Worm (Caenorhabditis elegans) whole organism, L2 larva: ENCODE measurements around the gene F26F12.8.

Experiments used
- F13H6.1 ChIP-seq: sonication (generic microtip); optimal IDR thresholded peaks from 2 replicates; lab custom pipeline; 2016; ENCODE audit warnings: missing genetic modification characterization, missing compliant biosample characterization
- R02D3.7 ChIP-seq: fragments of 150-350 bp; optimal IDR thresholded peaks from 2 replicates; lab custom pipeline; 2014; ENCODE audit warnings: missing biosample characterization, missing genetic modification characterization
- alr-1 ChIP-seq: fragments of 150-350 bp; optimal IDR thresholded peaks from 2 replicates; lab custom pipeline; 2014; ENCODE audit warnings: missing biosample characterization, missing genetic modification characterization
- blmp-1 ChIP-seq: sonication (generic microtip); optimal IDR thresholded peaks from 2 replicates; lab custom pipeline; 2017; ENCODE audit warnings: missing genetic modification characterization, mild to moderate bottlenecking, missing compliant biosample characterization, antibody characterized with exemption, moderate library complexity; ENCODE audit not compliant: insufficient read depth
- ceh-16 ChIP-seq: fragments of 150-350 bp; optimal IDR thresholded peaks from 2 replicates; lab custom pipeline; 2014; ENCODE audit warnings: missing biosample characterization, missing genetic modification characterization
- ceh-82 ChIP-seq: fragments of 150-350 bp; optimal IDR thresholded peaks from 2 replicates; lab custom pipeline; 2014; ENCODE audit warnings: missing biosample characterization, missing genetic modification characterization
- crh-2 ChIP-seq: sonication (generic microtip); optimal IDR thresholded peaks from 2 replicates; lab custom pipeline; 2017; ENCODE audit warnings: missing biosample characterization, missing genetic modification characterization
- egl-27 ChIP-seq: sonication (generic microtip); optimal IDR thresholded peaks from 3 replicates; lab custom pipeline; 2017; ENCODE audit warnings: missing biosample characterization, missing genetic modification reagents, missing genetic modification characterization
- elt-1 ChIP-seq: fragments of 150-350 bp; optimal IDR thresholded peaks from 2 replicates; lab custom pipeline; 2014; ENCODE audit warnings: missing biosample characterization, missing genetic modification characterization
- elt-3 ChIP-seq: sonication (generic microtip); optimal IDR thresholded peaks from 2 replicates; lab custom pipeline; 2017; ENCODE audit warnings: missing biosample characterization, missing genetic modification characterization
- fos-1 ChIP-seq: fragments of 150-350 bp; optimal IDR thresholded peaks from 2 replicates; lab custom pipeline; 2014; ENCODE audit warnings: missing biosample characterization, missing genetic modification characterization
- gmeb-1 ChIP-seq: fragments of 150-350 bp; optimal IDR thresholded peaks from 2 replicates; lab custom pipeline; 2014; ENCODE audit warnings: missing biosample characterization, missing genetic modification characterization
- lin-11 ChIP-seq: fragments of 150-350 bp; sonication (generic microtip); optimal IDR thresholded peaks from 2 replicates; lab custom pipeline; 2014; ENCODE audit warnings: missing biosample characterization, missing genetic modification characterization, inconsistent platforms, mixed read lengths
- lin-39 ChIP-seq: fragments of 150-350 bp; optimal IDR thresholded peaks from 2 replicates; lab custom pipeline; 2014; ENCODE audit warnings: missing biosample characterization, missing genetic modification reagents, missing genetic modification characterization
- mab-5 ChIP-seq: fragments of 150-350 bp; optimal IDR thresholded peaks from 2 replicates; lab custom pipeline; 2014; ENCODE audit warnings: missing biosample characterization, missing genetic modification characterization
- nhr-129 ChIP-seq: fragments of 150-350 bp; optimal IDR thresholded peaks from 2 replicates; lab custom pipeline; 2014; ENCODE audit warnings: missing biosample characterization, missing genetic modification characterization
- nhr-21 ChIP-seq: fragments of 150-350 bp; optimal IDR thresholded peaks from 2 replicates; lab custom pipeline; 2014; ENCODE audit warnings: missing biosample characterization, missing genetic modification characterization
- nhr-25 ChIP-seq: fragments of 150-350 bp; sonication (generic microtip); optimal IDR thresholded peaks from 3 replicates; lab custom pipeline; 2014; ENCODE audit warnings: missing biosample characterization, missing genetic modification characterization
- nhr-77 ChIP-seq: fragments of 150-350 bp; optimal IDR thresholded peaks from 2 replicates; lab custom pipeline; 2014; ENCODE audit warnings: missing biosample characterization, missing genetic modification characterization
- peb-1 ChIP-seq: fragments of 150-350 bp; optimal IDR thresholded peaks from 2 replicates; lab custom pipeline; 2014; ENCODE audit warnings: missing biosample characterization, missing genetic modification characterization
- skn-1 ChIP-seq: sonication (generic microtip); optimal IDR thresholded peaks from 2 replicates; lab custom pipeline; 2017; ENCODE audit warnings: missing biosample characterization, missing genetic modification characterization
- sma-3 ChIP-seq: sonication (generic microtip); optimal IDR thresholded peaks from 2 replicates; lab custom pipeline; 2016; ENCODE audit warnings: missing genetic modification reagents, missing genetic modification characterization, missing compliant biosample characterization
- sma-9 ChIP-seq, 2 experiments: fragments of 150-350 bp in 1 of 2; sonication (generic microtip) in 1 of 2; optimal IDR thresholded peaks; 2 replicates each; lab custom pipeline; 2014 to 2016; ENCODE audit warnings: missing genetic modification characterization in 2 of 2, mild to moderate bottlenecking in 1 of 2, missing biosample characterization in 1 of 2, missing compliant biosample characterization in 1 of 2, missing genetic modification reagents in 1 of 2, moderate library complexity in 1 of 2
- unc-39 ChIP-seq: fragments of 150-350 bp; optimal IDR thresholded peaks from 2 replicates; lab custom pipeline; 2014; ENCODE audit warnings: missing biosample characterization, missing genetic modification characterization
- ztf-1 ChIP-seq: fragments of 200-800 bp; sonication (Bioruptor generic); conservative IDR thresholded peaks from 2 replicates; pipeline ENCODE4 v1.3.6; 2022; ENCODE audit warnings: missing genetic modification characterization, missing compliant biosample characterization
- ztf-11 ChIP-seq: sonication (generic microtip); optimal IDR thresholded peaks from 2 replicates; lab custom pipeline; 2017; ENCODE audit warnings: missing biosample characterization, missing genetic modification characterization

F26F12.8 gene

DNA sequence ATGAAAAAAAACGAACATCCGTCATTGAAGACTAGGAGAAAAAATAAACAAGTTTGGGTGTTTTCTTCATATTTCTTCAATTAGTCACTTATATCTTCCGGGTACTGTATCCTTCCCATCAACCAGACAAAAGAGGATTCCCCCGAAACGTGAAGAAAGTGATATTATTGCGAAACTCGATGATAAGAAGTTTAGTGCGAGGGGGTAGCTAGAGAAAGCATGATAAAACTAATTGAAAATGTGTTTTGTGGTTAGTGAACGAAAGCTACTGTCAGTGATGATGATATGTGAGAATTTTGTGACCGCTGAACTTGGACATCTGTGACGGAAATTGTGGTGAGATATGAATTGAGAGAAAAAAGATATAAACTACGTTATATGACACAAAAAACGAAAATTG is 39.4 kb downstream of the F26F12.8 start (continued):
- TF ChIP-seq blmp-1 (peak; percentile 91), mab-5 (no peak), nhr-25 (tag; lab: Kevin White, UChicago) (peak; percentile 79), ztf-1 (GFP tag; lab: Robert Waterston, UW) (no peak), sma-9 (GFP tag; optimal IDR thresholded peaks at IDR 0.05; lab: Kevin White, UChicago) (peak; percentile 92), sma-9 (tag; optimal IDR thresholded peaks at IDR 0.05; lab: Kevin White, UChicago) (no peak), sma-3 (GFP tag; lab: Kevin White, UChicago) (peak; percentile 90), unc-39 (no peak), ztf-11 (tag; lab: Kevin White, UChicago) (no peak), ceh-82 (tag; lab: Kevin White, UChicago) (no peak), peb-1 (no peak)

DNA sequence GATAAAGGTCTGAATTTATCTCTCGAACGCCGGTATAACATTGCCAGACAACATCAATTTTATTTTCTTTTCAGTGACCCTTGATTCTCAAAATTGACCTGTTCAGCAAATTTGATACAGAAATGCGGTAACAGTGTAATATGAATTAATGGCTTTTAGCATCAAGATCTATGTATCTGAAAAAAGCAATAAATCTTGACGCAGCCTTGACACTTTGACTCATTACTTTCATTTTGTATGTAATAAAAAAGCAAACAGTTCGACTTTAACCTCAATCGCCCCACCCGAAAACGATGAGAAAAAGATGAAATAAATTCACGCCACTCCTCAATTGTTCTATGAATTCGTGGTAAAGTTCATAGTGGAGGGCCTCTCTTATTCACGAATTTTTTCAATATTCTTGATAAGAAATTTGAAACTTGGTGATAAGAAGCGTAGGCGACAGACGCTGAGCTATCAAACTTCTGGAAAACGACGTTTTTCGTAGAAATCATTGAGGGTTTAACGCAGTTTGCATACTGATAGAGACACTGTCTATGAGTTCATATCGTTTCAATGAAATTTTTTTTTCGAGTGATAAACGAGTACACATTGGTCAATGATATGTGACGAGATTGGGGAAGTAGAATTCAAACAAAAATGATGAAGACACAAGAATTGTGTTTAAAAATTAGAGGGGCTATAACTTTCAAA is 40.7 kb downstream of the F26F12.8 start:
- peak; percentile 72 for TF ChIP-seq sma-3 (GFP tag; lab: Kevin White, UChicago)
- TF ChIP-seq fos-1 (tag; lab: Kevin White, UChicago), result peak; percentile 87
- TF ChIP-seq egl-27 (tag; lab: Kevin White, UChicago), result no peak
- TF ChIP-seq lin-39 (tag; lab: Kevin White, UChicago), result no peak
- peak; percentile 29 for TF ChIP-seq crh-2
- peak; percentile 47 for TF ChIP-seq blmp-1
- peak; percentile 79 for TF ChIP-seq sma-9 (GFP tag; optimal IDR thresholded peaks at IDR 0.05; lab: Kevin White, UChicago)
- TF ChIP-seq sma-9 (tag; optimal IDR thresholded peaks at IDR 0.05; lab: Kevin White, UChicago), result no peak
- TF ChIP-seq nhr-25 (tag; lab: Kevin White, UChicago), result peak; percentile 54

DNA sequence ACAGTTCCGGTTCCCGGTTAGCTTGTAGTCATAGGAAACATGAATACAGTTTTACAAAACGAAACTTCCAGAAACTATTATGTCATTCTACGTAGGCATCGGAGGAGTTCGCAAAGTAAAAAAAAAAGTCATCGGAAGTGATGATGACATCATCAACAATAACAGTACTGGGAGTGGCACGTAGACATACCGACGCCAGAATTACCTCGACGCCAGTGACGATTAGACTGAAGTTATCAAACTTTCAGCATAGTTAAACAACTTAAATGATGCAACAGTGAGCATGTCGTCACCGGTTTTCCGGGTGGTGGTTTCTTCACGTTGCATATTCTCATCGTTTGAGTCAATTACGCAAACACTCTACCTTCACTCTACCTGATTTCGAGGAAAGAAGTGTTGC is 41.9 kb downstream of the F26F12.8 start:
- TF ChIP-seq gmeb-1 (tag; lab: Kevin White, UChicago), result no peak
- peak; percentile 15 for TF ChIP-seq nhr-129 (tag; lab: Kevin White, UChicago)
- TF ChIP-seq sma-9 (GFP tag; optimal IDR thresholded peaks at IDR 0.05; lab: Kevin White, UChicago), result peak; percentile 69
- no peak for TF ChIP-seq sma-9 (tag; optimal IDR thresholded peaks at IDR 0.05; lab: Kevin White, UChicago)
- peak; percentile 90 for TF ChIP-seq sma-3 (GFP tag; lab: Kevin White, UChicago)
- no peak for TF ChIP-seq alr-1 (tag; lab: Kevin White, UChicago)
- TF ChIP-seq nhr-77, result no peak
- no peak for TF ChIP-seq skn-1 (tag; lab: Kevin White, UChicago)
- TF ChIP-seq nhr-21, result no peak
- no peak for TF ChIP-seq ztf-1 (GFP tag; lab: Robert Waterston, UW)
- TF ChIP-seq ceh-16 (tag; lab: Kevin White, UChicago), result no peak

DNA sequence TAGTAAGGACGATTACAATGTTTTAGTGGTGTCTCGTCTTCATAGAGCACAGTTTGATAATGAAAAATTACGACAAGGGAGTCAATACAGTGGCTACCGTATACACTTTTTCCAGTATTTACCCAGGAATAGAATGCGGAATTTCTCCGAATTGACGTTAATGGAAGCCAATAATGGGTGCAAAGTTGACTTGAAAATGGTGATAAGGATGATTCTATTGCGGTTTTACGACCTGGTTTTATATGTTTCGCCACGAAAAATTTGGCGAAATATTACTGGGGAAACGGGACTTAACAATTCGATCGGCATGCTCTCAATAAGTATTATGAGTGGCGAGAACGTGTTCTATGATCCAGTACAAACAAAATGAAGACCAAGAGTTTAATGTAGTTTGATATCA is 42.4 kb downstream of the F26F12.8 start:
- TF ChIP-seq elt-3 (no peak), sma-9 (GFP tag; optimal IDR thresholded peaks at IDR 0.05; lab: Kevin White, UChicago) (peak; percentile 54), sma-9 (tag; optimal IDR thresholded peaks at IDR 0.05; lab: Kevin White, UChicago) (no peak)

DNA sequence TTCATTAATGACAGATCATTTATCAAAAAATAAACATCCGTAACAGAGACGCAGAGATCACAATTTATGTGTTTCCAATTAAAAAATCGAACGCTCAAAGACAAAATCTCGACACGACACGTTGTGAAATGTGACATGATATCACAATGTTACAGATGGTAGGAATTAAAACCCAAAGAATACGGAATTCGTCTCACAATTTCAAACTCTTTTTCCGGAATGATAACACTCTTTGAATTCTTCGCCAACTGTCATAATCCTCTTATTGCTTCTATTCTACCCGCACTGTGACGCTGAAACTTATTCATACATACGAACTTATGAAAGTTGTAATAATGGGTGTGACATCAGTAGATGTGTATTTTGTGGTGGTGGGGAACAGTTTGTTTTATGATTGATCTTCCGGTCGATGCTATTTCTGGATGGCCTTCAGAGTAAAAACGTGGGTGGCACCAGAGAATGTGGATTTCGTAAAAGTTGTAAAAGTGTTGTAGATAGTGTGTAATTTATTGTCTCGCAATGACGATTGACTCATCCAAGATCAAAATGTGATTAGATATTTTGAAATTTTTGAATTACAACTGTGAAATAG is 45.8 kb downstream of the F26F12.8 start:
- TF ChIP-seq nhr-129 (tag; lab: Kevin White, UChicago) (no peak), fos-1 (tag; lab: Kevin White, UChicago) (peak; percentile 63), crh-2 (peak; percentile 5), sma-9 (GFP tag; optimal IDR thresholded peaks at IDR 0.05; lab: Kevin White, UChicago) (peak; percentile 57), sma-9 (tag; optimal IDR thresholded peaks at IDR 0.05; lab: Kevin White, UChicago) (no peak)

DNA sequence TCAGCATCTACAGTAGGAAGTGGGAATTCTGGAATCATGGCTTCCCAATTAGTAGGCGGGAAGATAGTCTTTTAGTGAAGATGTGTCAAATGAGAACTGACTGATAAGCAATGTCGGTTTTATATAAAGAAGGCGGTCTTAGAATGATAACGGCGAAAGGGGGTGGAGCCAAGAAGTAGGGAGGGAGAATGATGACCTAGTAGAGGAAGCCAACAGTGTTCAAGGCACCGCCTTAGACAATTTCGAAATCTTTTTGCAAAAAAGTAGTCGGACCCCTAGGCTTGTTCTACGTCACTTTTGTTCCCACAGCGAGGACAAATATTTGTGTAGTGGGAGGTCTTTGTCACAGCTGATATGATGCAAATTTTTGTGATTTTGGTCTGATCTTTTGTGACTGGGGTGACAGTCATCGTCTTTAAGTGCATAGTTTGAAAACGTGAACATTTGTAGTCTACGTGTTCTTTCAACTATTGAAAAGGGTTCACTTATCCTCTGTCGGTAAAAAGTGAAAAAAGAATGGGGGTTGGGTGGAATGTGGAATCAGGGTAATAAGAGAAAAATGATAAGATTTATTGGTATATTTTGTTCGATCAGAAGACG is 49.2 kb downstream of the F26F12.8 start, which contains the start of gene ZC250.4:
Gene ZC250.4 (minus strand): TSS at position 78 of the 600 bp plus-strand sequence.
- TF ChIP-seq lin-39 (tag; lab: Kevin White, UChicago) (no peak), sma-9 (GFP tag; optimal IDR thresholded peaks at IDR 0.05; lab: Kevin White, UChicago) (peak; percentile 2), sma-9 (tag; optimal IDR thresholded peaks at IDR 0.05; lab: Kevin White, UChicago) (no peak), nhr-25 (tag; lab: Kevin White, UChicago) (peak; percentile 67), R02D3.7 (no peak), mab-5 (no peak), elt-1 (no peak), lin-11 (tag; lab: Kevin White, UChicago) (no peak), F13H6.1 (tag; lab: Kevin White, UChicago) (peak; percentile 41)
